Fruit fly (Drosophila melanogaster): ENCODE data around the gene KLHL18.

KLHL18 gene

dm6 chr3R:12016828-12017280 lies 6.6 kb upstream of the KLHL18 start, which contains the start of the genes DCAF12 and Spt3 (continued):
- TF ChIP-seq CG1529 (GFP tag; optimal IDR thresholded peaks at IDR 0.05) (no peak), HLH54F (GFP tag; optimal IDR thresholded peaks at IDR 0.05) (no peak), Rfx (GFP tag; IDR thresholded peaks at IDR 0.05) (peak; percentile 77), crc (GFP tag; optimal IDR thresholded peaks at IDR 0.05) (no peak), bbx (GFP tag; IDR thresholded peaks at IDR 0.05; ENCODE audit: partially characterized antibody) (peak; percentile 83), ase (GFP tag; IDR thresholded peaks at IDR 0.05) (no peak), salm (tag; optimal IDR thresholded peaks at IDR 0.05) (peak; percentile 10), CG13894 (tag; optimal IDR thresholded peaks at IDR 0.05) (no peak), CG12659 (GFP tag; optimal IDR thresholded peaks at IDR 0.05) (peak; percentile 60), CG11093 (GFP tag; IDR thresholded peaks at IDR 0.05) (no peak; the same call in 2 of the 3 replicates), Dbx (GFP tag; IDR thresholded peaks at IDR 0.05) (peak; percentile 49; the same call in 1 of the 3 replicates), Bdp1 (GFP tag; optimal IDR thresholded peaks at IDR 0.05) (no peak), CG6765 (GFP tag; optimal IDR thresholded peaks at IDR 0.05) (no peak), CG34224 (GFP tag; IDR thresholded peaks at IDR 0.05; ENCODE audit: partially characterized antibody) (peak; percentile 76), CG6654 (GFP tag; optimal IDR thresholded peaks at IDR 0.05) (no peak), CG10565 (GFP tag; optimal IDR thresholded peaks at IDR 0.05) (no peak), hth (optimal IDR thresholded peaks at IDR 0.05) (no peak), CG15269 (tag; optimal IDR thresholded peaks at IDR 0.05) (no peak), CG8478 (optimal IDR thresholded peaks at IDR 0.05) (no peak), CG17359 (tag; optimal IDR thresholded peaks at IDR 0.05) (no peak), Nf-YC (tag; optimal IDR thresholded peaks at IDR 0.05) (no peak), NK7.1 (GFP tag; optimal IDR thresholded peaks at IDR 0.05) (peak; percentile 30), Atf-2 (GFP tag; optimal IDR thresholded peaks at IDR 0.05) (no peak), sima (GFP tag; optimal IDR thresholded peaks at IDR 0.05) (no peak), klu (GFP tag; IDR thresholded peaks at IDR 0.05) (no peak), Hmx (GFP tag; optimal IDR thresholded peaks at IDR 0.05) (no peak), aop (GFP tag; IDR thresholded peaks at IDR 0.05) (no peak), CG7987 (GFP tag; optimal IDR thresholded peaks at IDR 0.05) (no peak), CG3847 (GFP tag; IDR thresholded peaks at IDR 0.05) (peak; percentile 63), luna (GFP tag; optimal IDR thresholded peaks at IDR 0.05) (no peak), Usf (GFP tag; optimal IDR thresholded peaks at IDR 0.05) (no peak), CG4730 (GFP tag; IDR thresholded peaks at IDR 0.05) (peak; percentile 32; the same call in 1 of the 2 replicates), pho (GFP tag; optimal IDR thresholded peaks at IDR 0.05) (no peak), MBD-R2 (GFP tag; IDR thresholded peaks at IDR 0.05) (peak; percentile 92), CG11723 (GFP tag; optimal IDR thresholded peaks at IDR 0.05) (no peak), CG6254 (GFP tag; optimal IDR thresholded peaks at IDR 0.05) (peak; percentile 53), Abd-B (GFP tag; optimal IDR thresholded peaks at IDR 0.05) (peak; percentile 87), Hr39 (optimal IDR thresholded peaks at IDR 0.05) (no peak), CG16863 (GFP tag; optimal IDR thresholded peaks at IDR 0.05) (no peak), ato (GFP tag; IDR thresholded peaks at IDR 0.05; ENCODE audit: partially characterized antibody) (peak; percentile 67), CG16813 (GFP tag; IDR thresholded peaks at IDR 0.05; ENCODE audit: partially characterized antibody) (peak; percentile 96), CG11695 (GFP tag; IDR thresholded peaks at IDR 0.05) (no peak), CG32532 (GFP tag; IDR thresholded peaks at IDR 0.05) (peak; percentile 63), ham (GFP tag; IDR thresholded peaks at IDR 0.05) (no peak), tgo (GFP tag; IDR thresholded peaks at IDR 0.05) (peak; percentile 61; the same call in 2 of the 3 replicates), CG14441 (GFP tag; IDR thresholded peaks at IDR 0.05) (peak; percentile 37; the same call in 1 of the 2 replicates), twi (tag; optimal IDR thresholded peaks at IDR 0.05) (peak; percentile 69), CG6689 (GFP tag; IDR thresholded peaks at IDR 0.05) (peak; percentile 42), CG30020 (tag; optimal IDR thresholded peaks at IDR 0.05) (peak; percentile 69), CG4820 (GFP tag; optimal IDR thresholded peaks at IDR 0.05) (no peak), CG1233 (GFP tag; optimal IDR thresholded peaks at IDR 0.05) (peak; percentile 48), chinmo (GFP tag; IDR thresholded peaks at IDR 0.05; ENCODE audit: partially characterized antibody) (peak; percentile 81; the same call in 2 of the 4 replicates)
